In the genomic region with DNA sequence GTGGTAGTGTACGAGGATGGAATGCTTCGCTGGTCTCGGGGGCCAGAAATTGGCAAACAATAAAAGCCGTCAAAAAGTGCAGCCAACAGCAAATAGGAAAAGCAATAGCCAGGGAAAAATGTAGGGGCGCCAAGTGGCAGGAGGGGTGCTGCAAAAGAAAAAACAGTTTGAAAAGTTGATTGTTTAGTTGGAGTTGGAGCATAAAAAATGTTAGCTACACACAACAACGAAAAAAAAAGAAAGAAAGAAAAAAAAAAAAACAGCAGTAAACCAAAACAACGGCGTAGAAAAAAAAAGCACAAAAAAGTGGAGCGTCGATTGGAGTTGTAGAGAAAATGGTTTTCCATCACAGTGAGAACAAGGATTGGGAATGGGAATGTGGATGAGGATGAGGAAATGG, we compare ENCODE assay signal across 3 fruit fly cellular contexts.
TF ChIP-seq lines count a peak whose summit lies in the region.

No protein-coding gene starts in this region.

- TF ChIP-seq CTCF in whole organism, embryonic (GFP tag; optimal IDR thresholded peaks at IDR 0.05; lab: Kevin White, UChicago) = no peak

TF ChIP-seq in whole organism, embryonic, 481 proteins besides CTCF, POLR2A, EP300 and RAD21:
- peak; percentile 37 for TF ChIP-seq Hr39 (optimal IDR thresholded peaks at IDR 0.05; lab: Kevin White, UChicago)
- TF ChIP-seq Drgx (GFP tag; IDR thresholded peaks at IDR 0.05; lab: Robert Waterston, UW) = 0 out of 2 replicates have a peak, but pooled peaks have one; percentile 40
- no peak for TF ChIP-seq Eip74EF (GFP tag; optimal IDR thresholded peaks at IDR 0.05; lab: Kevin White, UChicago)

TF ChIP-seq in whole organism, prepupa, 60 proteins besides CTCF, POLR2A, EP300 and RAD21:
- TF ChIP-seq Ets21C (GFP tag; optimal IDR thresholded peaks at IDR 0.05; lab: Kevin White, UChicago) (no peak), achi (GFP tag; optimal IDR thresholded peaks at IDR 0.05; lab: Kevin White, UChicago) (no peak), eg (GFP tag; IDR thresholded peaks at IDR 0.05; lab: Robert Waterston, UW) (peak; percentile 87), CG6163 (GFP tag; IDR thresholded peaks at IDR 0.05; lab: Robert Waterston, UW) (peak; percentile 72; the same call in 2 of the 3 replicates), Eip75B (GFP tag; optimal IDR thresholded peaks at IDR 0.05; lab: Kevin White, UChicago) (no peak), CG6276 (GFP tag; optimal IDR thresholded peaks at IDR 0.05; lab: Kevin White, UChicago) (peak; percentile 76), CG34406 (GFP tag; optimal IDR thresholded peaks at IDR 0.05; lab: Kevin White, UChicago) (no peak), CG1621 (tag; optimal IDR thresholded peaks at IDR 0.05; lab: Kevin White, UChicago) (no peak), CG15336 (GFP tag; IDR thresholded peaks at IDR 0.05; lab: Robert Waterston, UW) (peak; percentile 73), CG3919 (GFP tag; optimal IDR thresholded peaks at IDR 0.05; lab: Kevin White, UChicago) (no peak), Hr38 (GFP tag; optimal IDR thresholded peaks at IDR 0.05; lab: Kevin White, UChicago) (peak; percentile 1), Lpt (GFP tag; optimal IDR thresholded peaks at IDR 0.05; lab: Kevin White, UChicago) (peak; percentile 53), CG8119 (GFP tag; IDR thresholded peaks at IDR 0.05; lab: Robert Waterston, UW) (peak; percentile 81)

TF ChIP-seq in whole organism, pupa, 21 proteins besides CTCF, POLR2A, EP300 and RAD21:
- TF ChIP-seq CG8159 (tag; optimal IDR thresholded peaks at IDR 0.05; lab: Kevin White, UChicago) (no peak), CG12605 (GFP tag; IDR thresholded peaks at IDR 0.05; lab: Robert Waterston, UW) (peak; percentile 87), CG4496 (GFP tag; IDR thresholded peaks at IDR 0.05; lab: Robert Waterston, UW) (peak; percentile 61; the same call in 2 of the 3 replicates), EcR (GFP tag; optimal IDR thresholded peaks at IDR 0.05; lab: Kevin White, UChicago) (no peak), CG32121 (GFP tag; IDR thresholded peaks at IDR 0.05; lab: Robert Waterston, UW) (peak; percentile 31; the same call in 1 of the 2 replicates), D1 (tag; optimal IDR thresholded peaks at IDR 0.05; lab: Kevin White, UChicago) (no peak), Ets98B (GFP tag; IDR thresholded peaks at IDR 0.05; lab: Robert Waterston, UW) (peak; percentile 66), gl (tag; optimal IDR thresholded peaks at IDR 0.05; lab: Kevin White, UChicago) (no peak), fd96Ca (GFP tag; IDR thresholded peaks at IDR 0.05; lab: Robert Waterston, UW) (peak; percentile 60; the same call in 1 of the 3 replicates), Pif1A (GFP tag; optimal IDR thresholded peaks at IDR 0.05; lab: Kevin White, UChicago) (peak; percentile 18), rn (GFP tag; IDR thresholded peaks at IDR 0.05; lab: Robert Waterston, UW) (peak; percentile 47; the same call in 1 of the 2 replicates), CG9948 (tag; optimal IDR thresholded peaks at IDR 0.05; lab: Kevin White, UChicago) (no peak)

Comparison
In these comparisons a context has a peak if more than half of its experiments do, and no peak if none do; other contexts are left out.
1. Of the 7 proteins assayed by ChIP-seq in both whole organism, embryonic and whole organism, prepupa: peak only in whole organism, embryonic: Hr39; only in whole organism, prepupa: Lpt; in both: none; in neither: 5.